Worm (Caenorhabditis elegans) whole organism, young adult: ENCODE measurements around the gene ncs-3.

Experiments
- B0336.3 ChIP-seq: fragments of 200-800 bp; sonication (Bioruptor generic); IDR thresholded peaks from 2 replicates; pipeline ENCODE4 v1.3.6; 2022; ENCODE audit warnings: missing genetic modification characterization, missing compliant biosample characterization
- K12H6.12 ChIP-seq: fragments of 200-800 bp; sonication (Bioruptor generic); optimal IDR thresholded peaks from 2 replicates; lab custom pipeline; 2018; ENCODE audit warnings: mild to moderate bottlenecking, missing genetic modification characterization, missing compliant biosample characterization
- Y53F4B.3 ChIP-seq: fragments of 200-800 bp; sonication (Bioruptor generic); IDR thresholded peaks from 2 replicates; pipeline ENCODE4 v1.3.6; 2022; ENCODE audit warnings: missing genetic modification reagents, missing genetic modification characterization, missing compliant biosample characterization
- atf-7 ChIP-seq: sonication (generic microtip); optimal IDR thresholded peaks from 2 replicates; lab custom pipeline; 2017; ENCODE audit warnings: mild to moderate bottlenecking, missing genetic modification characterization, missing compliant biosample characterization
- attf-5 ChIP-seq: fragments of 200-800 bp; sonication (Bioruptor generic); optimal IDR thresholded peaks from 2 replicates; lab custom pipeline; 2018; ENCODE audit warnings: mild to moderate bottlenecking, missing genetic modification characterization, missing compliant biosample characterization
- attf-6 ChIP-seq: fragments of 200-800 bp; sonication (Bioruptor generic); IDR thresholded peaks from 2 replicates; pipeline ENCODE4 v1.3.6; 2022; ENCODE audit warnings: missing genetic modification reagents, missing genetic modification characterization, missing compliant biosample characterization
- bed-2 ChIP-seq: fragments of 200-800 bp; sonication (Bioruptor generic); IDR thresholded peaks from 2 replicates; pipeline ENCODE4 v1.3.6; 2022; ENCODE audit warnings: missing genetic modification reagents, missing genetic modification characterization, missing compliant biosample characterization
- ccch-3 ChIP-seq: fragments of 200-800 bp; sonication (Bioruptor generic); optimal IDR thresholded peaks from 2 replicates; lab custom pipeline; 2018; ENCODE audit warnings: mild to moderate bottlenecking, missing genetic modification characterization, missing compliant biosample characterization
- cebp-1 ChIP-seq, 2 experiments: fragments of 200-800 bp in 1 of 2; sonication (Bioruptor generic) in 1 of 2; sonication (generic microtip) in 1 of 2; IDR thresholded peaks in 1 of 2; optimal IDR thresholded peaks in 1 of 2; 2 replicates each; pipeline versions ENCODE4 v1.3.6 to Lab custom; 2017 to 2022; ENCODE audit warnings: missing compliant biosample characterization in 2 of 2, missing genetic modification characterization in 2 of 2, mild to moderate bottlenecking in 1 of 2, missing genetic modification reagents in 1 of 2, moderate library complexity in 1 of 2
- ceh-27 ChIP-seq: fragments of 200-800 bp; sonication (Bioruptor generic); optimal IDR thresholded peaks from 2 replicates; lab custom pipeline; 2018; ENCODE audit warnings: mild to moderate bottlenecking, missing genetic modification characterization, moderate library complexity, missing compliant biosample characterization
- ceh-79 ChIP-seq: sonication (generic microtip); optimal IDR thresholded peaks from 2 replicates; lab custom pipeline; 2017; ENCODE audit warnings: mild to moderate bottlenecking, missing genetic modification characterization, missing compliant biosample characterization
- ceh-91 ChIP-seq: fragments of 200-800 bp; sonication (Bioruptor generic); IDR thresholded peaks from 2 replicates; pipeline ENCODE4 v1.3.6; 2022; ENCODE audit warnings: missing genetic modification reagents, missing genetic modification characterization, missing compliant biosample characterization
- chd-7 ChIP-seq: sonication (generic microtip); optimal IDR thresholded peaks from 2 replicates; lab custom pipeline; 2016; ENCODE audit warnings: mild to moderate bottlenecking, missing genetic modification characterization, moderate library complexity, missing compliant biosample characterization
- die-1 ChIP-seq: sonication (generic microtip); optimal IDR thresholded peaks from 2 replicates; lab custom pipeline; 2016; ENCODE audit warnings: missing genotype, mild to moderate bottlenecking, missing genetic modification characterization, missing compliant biosample characterization
- dox-1 ChIP-seq: fragments of 200-800 bp; sonication (Bioruptor generic); IDR thresholded peaks from 2 replicates; pipeline ENCODE4 v1.3.6; 2022; ENCODE audit warnings: missing genetic modification reagents, missing genetic modification characterization, missing compliant biosample characterization
- dpff-1 ChIP-seq: sonication (generic microtip); optimal IDR thresholded peaks from 2 replicates; lab custom pipeline; 2017; ENCODE audit warnings: mild to moderate bottlenecking, missing genetic modification characterization, missing compliant biosample characterization
- gei-17 ChIP-seq: fragments of 200-800 bp; sonication (Bioruptor generic); optimal IDR thresholded peaks from 2 replicates; lab custom pipeline; 2018; ENCODE audit warnings: mild to moderate bottlenecking, missing genetic modification characterization, missing compliant biosample characterization
- hlh-12 ChIP-seq: sonication (generic microtip); optimal IDR thresholded peaks from 2 replicates; lab custom pipeline; 2016; ENCODE audit warnings: missing genetic modification characterization, missing compliant biosample characterization
- hmg-1.2 ChIP-seq: fragments of 200-800 bp; sonication (Bioruptor generic); IDR thresholded peaks from 2 replicates; pipeline ENCODE4 v1.3.6; 2022; ENCODE audit warnings: missing genetic modification reagents, missing genetic modification characterization, missing compliant biosample characterization
- hsf-1 ChIP-seq: fragments of 200-800 bp; sonication (Bioruptor generic); IDR thresholded peaks from 2 replicates; pipeline ENCODE4 v1.3.6; 2022; ENCODE audit warnings: missing genetic modification reagents, missing genetic modification characterization, missing compliant biosample characterization
- let-607 ChIP-seq, 2 experiments: fragments of 200-800 bp in 1 of 2; sonication (Bioruptor generic) in 1 of 2; sonication (generic microtip) in 1 of 2; optimal IDR thresholded peaks; 2 replicates each; lab custom pipeline; 2016 to 2018; ENCODE audit warnings: mild to moderate bottlenecking in 2 of 2, missing compliant biosample characterization in 2 of 2, missing genetic modification characterization in 2 of 2, moderate library complexity in 2 of 2, missing genotype in 1 of 2
- lin-40 ChIP-seq: sonication (generic microtip); optimal IDR thresholded peaks from 2 replicates; lab custom pipeline; 2016; ENCODE audit warnings: missing genetic modification characterization, mild to moderate bottlenecking, missing compliant biosample characterization, missing genotype, missing genetic modification reagents
- mcd-1 ChIP-seq: fragments of 200-800 bp; sonication (Bioruptor generic); IDR thresholded peaks from 2 replicates; pipeline ENCODE4 v1.3.6; 2022; ENCODE audit warnings: missing genetic modification reagents, missing genetic modification characterization, missing compliant biosample characterization
- nfya-2 ChIP-seq: fragments of 200-800 bp; sonication (Bioruptor generic); IDR thresholded peaks from 2 replicates; pipeline ENCODE4 v1.3.6; 2022; ENCODE audit warnings: missing genetic modification reagents, missing genetic modification characterization, missing compliant biosample characterization
- nhr-80 ChIP-seq: sonication (generic microtip); optimal IDR thresholded peaks from 2 replicates; lab custom pipeline; 2016; ENCODE audit warnings: missing genetic modification characterization, missing compliant biosample characterization
- nhr-90 ChIP-seq: sonication (generic microtip); optimal IDR thresholded peaks from 2 replicates; lab custom pipeline; 2016; ENCODE audit warnings: missing genotype, mild to moderate bottlenecking, missing genetic modification characterization, missing compliant biosample characterization
- pbrm-1 ChIP-seq: fragments of 200-800 bp; sonication (Bioruptor generic); IDR thresholded peaks from 2 replicates; pipeline ENCODE4 v1.3.6; 2022; ENCODE audit warnings: missing genetic modification reagents, missing genetic modification characterization, missing compliant biosample characterization
- pha-4 ChIP-seq: fragments of 150-350 bp; sonication (generic microtip); optimal IDR thresholded peaks from 2 replicates; lab custom pipeline; 2014; ENCODE audit warnings: missing biosample characterization, missing genetic modification reagents, missing genetic modification characterization
- rec-8 ChIP-seq, 2 experiments: sonication (generic microtip); optimal IDR thresholded peaks; 2 replicates each; lab custom pipeline; 2016; ENCODE audit warnings: mild to moderate bottlenecking in 2 of 2, missing genetic modification characterization in 2 of 2, missing genetic modification reagents in 2 of 2, missing genotype in 2 of 2, missing biosample characterization in 1 of 2, missing compliant biosample characterization in 1 of 2, moderate library complexity in 1 of 2
- rpc-1 ChIP-seq, 2 experiments: fragments of 150-350 bp in 1 of 2; sonication (generic microtip) in 1 of 2; optimal IDR thresholded peaks; 2 replicates each; lab custom pipeline; 2014 to 2018; ENCODE audit warnings: missing biosample characterization in 1 of 2, missing genetic modification characterization in 1 of 2, missing genetic modification reagents in 1 of 2, missing genotype in 1 of 2
- sea-2 ChIP-seq: fragments of 200-800 bp; sonication (Bioruptor generic); IDR thresholded peaks from 2 replicates; pipeline ENCODE4 v1.3.6; 2022; ENCODE audit warnings: missing genetic modification characterization, missing compliant biosample characterization
- snpc-4 ChIP-seq, 5 experiments: fragments of 150-350 bp in 1 of 5; sonication (generic microtip) in 4 of 5; optimal IDR thresholded peaks; 2 replicates each; lab custom pipeline; 2014 to 2018; ENCODE audit warnings: missing genetic modification characterization in 5 of 5, missing biosample characterization in 3 of 5, antibody characterized with exemption in 2 of 5, mild to moderate bottlenecking in 2 of 5, missing compliant biosample characterization in 2 of 5, missing genotype in 2 of 5, moderate library complexity in 2 of 5, missing genetic modification reagents in 1 of 5
- tbx-9 ChIP-seq: sonication (generic microtip); optimal IDR thresholded peaks from 2 replicates; lab custom pipeline; 2016; ENCODE audit warnings: borderline replicate concordance, missing genetic modification characterization, inconsistent platforms, missing compliant biosample characterization
- xnd-1 ChIP-seq: sonication (generic microtip); optimal IDR thresholded peaks from 2 replicates; lab custom pipeline; 2016; ENCODE audit warnings: missing genotype, missing genetic modification reagents, missing genetic modification characterization, missing compliant biosample characterization
- zfh-2 ChIP-seq: fragments of 200-800 bp; sonication (Bioruptor generic); conservative IDR thresholded peaks from 2 replicates; pipeline ENCODE4 v1.3.6; 2022; ENCODE audit warnings: missing genetic modification reagents, missing genetic modification characterization, missing compliant biosample characterization
- ztf-22 ChIP-seq: fragments of 200-800 bp; sonication (Bioruptor generic); optimal IDR thresholded peaks from 2 replicates; lab custom pipeline; 2018; ENCODE audit warnings: mild to moderate bottlenecking, missing genetic modification characterization, moderate library complexity, missing compliant biosample characterization
- ztf-26 ChIP-seq: sonication (generic microtip); optimal IDR thresholded peaks from 2 replicates; lab custom pipeline; 2017; ENCODE audit warnings: missing genetic modification characterization, missing compliant biosample characterization

Gene ncs-3

ce11 chrX:1025010-1025409 lies 28.9 kb upstream of the ncs-3 start, which contains the start of gene F55A4.3:
F55A4.3 (minus strand) TSS chrX:1025110.
- no peak for TF ChIP-seq dpff-1 (tag; lab: Kevin White, UChicago)
- no peak for TF ChIP-seq zfh-2
- TF ChIP-seq, all 124 proteins: peak for 0

- TF ChIP-seq ztf-26 (peak; percentile 51), lin-40 (peak; percentile 48), nhr-90 (tag; lab: Kevin White, UChicago) (no peak), tbx-9 (no peak)
- TF ChIP-seq, all 124 proteins: peak for 2
Measured at ce11 chrX:1026722-1027121, 27.2 kb upstream of the ncs-3 start.

ce11 chrX:1027370-1027769 lies 26.5 kb upstream of the ncs-3 start:
- TF ChIP-seq K12H6.12 (no peak), gei-17 (GFP tag; lab: Kevin White, UChicago) (no peak), rec-8 (tag; optimal IDR thresholded peaks at IDR 0.05; lab: Kevin White, UChicago) (no peak), snpc-4 (GFP tag; optimal IDR thresholded peaks at IDR 0.05; lab: Kevin White, UChicago) (no peak), snpc-4 (tag; optimal IDR thresholded peaks at IDR 0.05; lab: Kevin White, UChicago) (peak in 3 of 4 experiments; percentile 27 to 69 (median 54)), pbrm-1 (no peak), ztf-22 (no peak)

- TF ChIP-seq nhr-90 (tag; lab: Kevin White, UChicago): no peak
- TF ChIP-seq die-1 (tag; lab: Kevin White, UChicago): no peak
- TF ChIP-seq bed-2 (GFP tag; lab: Robert Waterston, UW): no peak
- TF ChIP-seq ceh-91: no peak
- TF ChIP-seq ccch-3 (GFP tag; lab: Kevin White, UChicago): no peak
- no peak for TF ChIP-seq B0336.3
- no peak for TF ChIP-seq chd-7 (tag; lab: Kevin White, UChicago)
- no peak for TF ChIP-seq atf-7 (tag; lab: Kevin White, UChicago)
- no peak for TF ChIP-seq hsf-1 (GFP tag; lab: Robert Waterston, UW)
- TF ChIP-seq nfya-2 (GFP tag; lab: Robert Waterston, UW): no peak
- TF ChIP-seq rpc-1 (optimal IDR thresholded peaks at IDR 0.05; lab: Kevin White, UChicago): no peak
- TF ChIP-seq rpc-1 (tag; optimal IDR thresholded peaks at IDR 0.05; lab: Kevin White, UChicago): no peak
- no peak for TF ChIP-seq let-607 (tag; optimal IDR thresholded peaks at IDR 0.05; lab: Kevin White, UChicago)
- TF ChIP-seq hmg-1.2 (GFP tag; lab: Robert Waterston, UW): no peak
- no peak for TF ChIP-seq Y53F4B.3
- no peak for TF ChIP-seq sea-2 (GFP tag; lab: Robert Waterston, UW)
- no peak for TF ChIP-seq ceh-79 (tag; lab: Kevin White, UChicago)
- no peak for TF ChIP-seq hlh-12 (tag; lab: Kevin White, UChicago)
Measured at ce11 chrX:1030867-1031266, 23.0 kb upstream of the ncs-3 start.

ce11 chrX:1035039-1035598 lies 18.8 kb upstream of the ncs-3 start, which contains the start of the genes stau-1 and sec-22:
stau-1 (minus strand) TSS chrX:1035286.
sec-22 (plus strand) TSS chrX:1035548.
- TF ChIP-seq die-1 (tag; lab: Kevin White, UChicago) (no peak), snpc-4 (GFP tag; optimal IDR thresholded peaks at IDR 0.05; lab: Kevin White, UChicago) (no peak), snpc-4 (tag; optimal IDR thresholded peaks at IDR 0.05; lab: Kevin White, UChicago) (peak in 1 of 4 experiments; percentile 23), mcd-1 (peak; percentile 66; the same call in 1 of the 2 replicates), attf-5 (GFP tag; lab: Kevin White, UChicago) (peak; percentile 44), pha-4 (no peak), nhr-80 (tag; lab: Kevin White, UChicago) (peak; percentile 38), xnd-1 (tag; lab: Kevin White, UChicago) (no peak), chd-7 (tag; lab: Kevin White, UChicago) (no peak), attf-6 (no peak), cebp-1 (GFP tag; IDR thresholded peaks at IDR 0.05; lab: Robert Waterston, UW) (0 out of 2 replicates have a peak, but pooled peaks have one; percentile 29), cebp-1 (tag; optimal IDR thresholded peaks at IDR 0.05; lab: Kevin White, UChicago) (peak; percentile 52), let-607 (tag; optimal IDR thresholded peaks at IDR 0.05; lab: Kevin White, UChicago) (peak; percentile 55 to 83), hmg-1.2 (GFP tag; lab: Robert Waterston, UW) (peak; percentile 27; the same call in 1 of the 2 replicates), ceh-27 (GFP tag; lab: Kevin White, UChicago) (peak; percentile 14), dox-1 (GFP tag; lab: Robert Waterston, UW) (no peak; the same call in 1 of the 2 replicates)
